Worm (Caenorhabditis elegans) whole organism, young adult: ENCODE measurements around the gene C34C6.9.

Experiments
- B0019.2 ChIP-seq: fragments of 200-800 bp; sonication (Bioruptor generic); conservative IDR thresholded peaks from 2 replicates; pipeline ENCODE4 v1.3.6; 2022; ENCODE audit warnings: missing genetic modification reagents, missing genetic modification characterization, missing compliant biosample characterization
- B0336.3 ChIP-seq: fragments of 200-800 bp; sonication (Bioruptor generic); IDR thresholded peaks from 2 replicates; pipeline ENCODE4 v1.3.6; 2022; ENCODE audit warnings: missing genetic modification characterization, missing compliant biosample characterization
- C17E4.6 ChIP-seq: fragments of 200-800 bp; sonication (Bioruptor generic); IDR thresholded peaks from 2 replicates; pipeline ENCODE4 v1.3.6; 2022; ENCODE audit warnings: missing genetic modification reagents, missing genetic modification characterization, missing compliant biosample characterization
- D2030.7 ChIP-seq: fragments of 200-800 bp; sonication (Bioruptor generic); IDR thresholded peaks from 2 replicates; pipeline ENCODE4 v1.3.6; 2022; ENCODE audit warnings: missing genetic modification reagents, missing genetic modification characterization, missing compliant biosample characterization
- F10E7.11 ChIP-seq: sonication (generic microtip); optimal IDR thresholded peaks from 2 replicates; lab custom pipeline; 2017; ENCODE audit warnings: mild to moderate bottlenecking, missing genetic modification characterization, moderate library complexity, missing compliant biosample characterization
- F23B12.7 ChIP-seq: sonication (generic microtip); optimal IDR thresholded peaks from 2 replicates; lab custom pipeline; 2017; ENCODE audit warnings: missing genetic modification characterization, mild to moderate bottlenecking, missing compliant biosample characterization, antibody characterized with exemption, moderate library complexity; ENCODE audit not compliant: insufficient read depth
- F33H1.4 ChIP-seq: fragments of 200-800 bp; sonication (Bioruptor generic); IDR thresholded peaks from 2 replicates; pipeline ENCODE4 v1.3.6; 2022; ENCODE audit warnings: missing genetic modification reagents, missing genetic modification characterization, missing compliant biosample characterization
- Y53F4B.3 ChIP-seq: fragments of 200-800 bp; sonication (Bioruptor generic); IDR thresholded peaks from 2 replicates; pipeline ENCODE4 v1.3.6; 2022; ENCODE audit warnings: missing genetic modification reagents, missing genetic modification characterization, missing compliant biosample characterization
- ZK185.1 ChIP-seq: sonication (generic microtip); optimal IDR thresholded peaks from 2 replicates; lab custom pipeline; 2016; ENCODE audit warnings: mild to moderate bottlenecking, missing genetic modification characterization, missing compliant biosample characterization; ENCODE audit not compliant: poor library complexity, severe bottlenecking
- akir-1 ChIP-seq: fragments of 200-800 bp; sonication (Bioruptor generic); optimal IDR thresholded peaks from 2 replicates; lab custom pipeline; 2018; ENCODE audit warnings: mild to moderate bottlenecking, missing genetic modification characterization, moderate library complexity, missing compliant biosample characterization
- atf-7 ChIP-seq: sonication (generic microtip); optimal IDR thresholded peaks from 2 replicates; lab custom pipeline; 2017; ENCODE audit warnings: mild to moderate bottlenecking, missing genetic modification characterization, missing compliant biosample characterization
- attf-3 ChIP-seq: fragments of 200-800 bp; sonication (Bioruptor generic); conservative IDR thresholded peaks from 2 replicates; pipeline ENCODE4 v1.3.6; 2022; ENCODE audit warnings: missing genetic modification reagents, missing genetic modification characterization, missing compliant biosample characterization
- cebp-2 ChIP-seq: fragments of 200-800 bp; sonication (Bioruptor generic); IDR thresholded peaks from 2 replicates; pipeline ENCODE4 v1.3.6; 2022; ENCODE audit warnings: missing genetic modification characterization, missing compliant biosample characterization
- ceh-27 ChIP-seq: fragments of 200-800 bp; sonication (Bioruptor generic); optimal IDR thresholded peaks from 2 replicates; lab custom pipeline; 2018; ENCODE audit warnings: mild to moderate bottlenecking, missing genetic modification characterization, moderate library complexity, missing compliant biosample characterization
- ceh-58 ChIP-seq: fragments of 200-800 bp; sonication (Bioruptor generic); IDR thresholded peaks from 2 replicates; pipeline ENCODE4 v1.3.6; 2022; ENCODE audit warnings: missing genetic modification characterization, missing compliant biosample characterization
- dpl-1 ChIP-seq: fragments of 150-350 bp; optimal IDR thresholded peaks from 2 replicates; lab custom pipeline; 2014; ENCODE audit warnings: missing biosample characterization, missing genetic modification reagents, missing genetic modification characterization
- efl-1 ChIP-seq: fragments of 150-350 bp; optimal IDR thresholded peaks from 2 replicates; lab custom pipeline; 2014; ENCODE audit warnings: missing biosample characterization, missing genetic modification reagents, missing genetic modification characterization
- egl-44 ChIP-seq: fragments of 200-800 bp; sonication (Bioruptor generic); IDR thresholded peaks from 2 replicates; pipeline ENCODE4 v1.3.6; 2022; ENCODE audit warnings: missing genetic modification reagents, missing genetic modification characterization, missing compliant biosample characterization
- hlh-12 ChIP-seq: sonication (generic microtip); optimal IDR thresholded peaks from 2 replicates; lab custom pipeline; 2016; ENCODE audit warnings: missing genetic modification characterization, missing compliant biosample characterization
- hmg-1.2 ChIP-seq: fragments of 200-800 bp; sonication (Bioruptor generic); IDR thresholded peaks from 2 replicates; pipeline ENCODE4 v1.3.6; 2022; ENCODE audit warnings: missing genetic modification reagents, missing genetic modification characterization, missing compliant biosample characterization
- lag-1 ChIP-seq: fragments of 200-800 bp; sonication (Bioruptor generic); IDR thresholded peaks from 2 replicates; pipeline ENCODE4 v1.3.6; 2022; ENCODE audit warnings: missing genetic modification reagents, missing genetic modification characterization, missing compliant biosample characterization
- let-526 ChIP-seq: fragments of 200-800 bp; sonication (Bioruptor generic); IDR thresholded peaks from 2 replicates; pipeline ENCODE4 v1.3.6; 2022; ENCODE audit warnings: missing genetic modification reagents, missing genetic modification characterization, missing compliant biosample characterization
- lin-40 ChIP-seq: sonication (generic microtip); optimal IDR thresholded peaks from 2 replicates; lab custom pipeline; 2016; ENCODE audit warnings: missing genetic modification characterization, mild to moderate bottlenecking, missing compliant biosample characterization, missing genotype, missing genetic modification reagents
- lsy-27 ChIP-seq: sonication (generic microtip); optimal IDR thresholded peaks from 2 replicates; lab custom pipeline; 2017; ENCODE audit warnings: missing genetic modification characterization, mild to moderate bottlenecking, missing compliant biosample characterization, antibody characterized with exemption, missing genotype, borderline replicate concordance; ENCODE audit not compliant: insufficient read depth
- madf-8 ChIP-seq: fragments of 200-800 bp; sonication (Bioruptor generic); conservative IDR thresholded peaks from 2 replicates; pipeline ENCODE4 v1.3.6; 2022; ENCODE audit warnings: missing genetic modification reagents, missing genetic modification characterization, missing compliant biosample characterization
- mcd-1 ChIP-seq: fragments of 200-800 bp; sonication (Bioruptor generic); IDR thresholded peaks from 2 replicates; pipeline ENCODE4 v1.3.6; 2022; ENCODE audit warnings: missing genetic modification reagents, missing genetic modification characterization, missing compliant biosample characterization
- nhr-80 ChIP-seq: sonication (generic microtip); optimal IDR thresholded peaks from 2 replicates; lab custom pipeline; 2016; ENCODE audit warnings: missing genetic modification characterization, missing compliant biosample characterization
- rcor-1 ChIP-seq: fragments of 200-800 bp; sonication (Bioruptor generic); IDR thresholded peaks from 2 replicates; pipeline ENCODE4 v1.3.6; 2022; ENCODE audit warnings: missing genetic modification reagents, missing genetic modification characterization, missing compliant biosample characterization
- rec-8 ChIP-seq, 2 experiments: sonication (generic microtip); optimal IDR thresholded peaks; 2 replicates each; lab custom pipeline; 2016; ENCODE audit warnings: mild to moderate bottlenecking in 2 of 2, missing genetic modification characterization in 2 of 2, missing genetic modification reagents in 2 of 2, missing genotype in 2 of 2, missing biosample characterization in 1 of 2, missing compliant biosample characterization in 1 of 2, moderate library complexity in 1 of 2
- somi-1 ChIP-seq: fragments of 200-800 bp; sonication (Bioruptor generic); optimal IDR thresholded peaks from 2 replicates; lab custom pipeline; 2018; ENCODE audit warnings: mild to moderate bottlenecking, missing genetic modification characterization, missing compliant biosample characterization
- sptf-2 ChIP-seq: fragments of 200-800 bp; sonication (Bioruptor generic); optimal IDR thresholded peaks from 2 replicates; lab custom pipeline; 2018; ENCODE audit warnings: mild to moderate bottlenecking, missing genetic modification characterization, missing compliant biosample characterization
- unc-62 ChIP-seq: fragments of 150-350 bp; optimal IDR thresholded peaks from 2 replicates; lab custom pipeline; 2014; ENCODE audit warnings: missing biosample characterization, missing genetic modification reagents, missing genetic modification characterization
- zfh-2 ChIP-seq: fragments of 200-800 bp; sonication (Bioruptor generic); conservative IDR thresholded peaks from 2 replicates; pipeline ENCODE4 v1.3.6; 2022; ENCODE audit warnings: missing genetic modification reagents, missing genetic modification characterization, missing compliant biosample characterization

Gene C34C6.9

ce11 chrII:8685623-8686022 is at the start of gene C34C6.9:
Gene C34C6.9 (plus strand): TSS chrII:8685923.
- TF ChIP-seq lag-1 (GFP tag; lab: Robert Waterston, UW): no peak
- TF ChIP-seq unc-62 (GFP tag; lab: Kevin White, UChicago): no peak
- TF ChIP-seq D2030.7 (GFP tag; lab: Robert Waterston, UW): no peak
- TF ChIP-seq madf-8: no peak
- TF ChIP-seq F33H1.4 (GFP tag; lab: Robert Waterston, UW): no peak
- no peak for TF ChIP-seq akir-1 (GFP tag; lab: Kevin White, UChicago)
- TF ChIP-seq efl-1 (GFP tag; lab: Kevin White, UChicago): no peak
- TF ChIP-seq ZK185.1: no peak
- TF ChIP-seq mcd-1: no peak

ce11 chrII:8637615-8638014 is 48.1 kb upstream of the C34C6.9 start, which contains the start of gene vab-9:
Gene vab-9 (minus strand): TSS chrII:8637715.
- TF ChIP-seq egl-44 (GFP tag; lab: Robert Waterston, UW): no peak
- TF ChIP-seq F10E7.11 (tag; lab: Kevin White, UChicago): no peak
- no peak for TF ChIP-seq B0019.2 (GFP tag; lab: Robert Waterston, UW)
- no peak for TF ChIP-seq atf-7 (tag; lab: Kevin White, UChicago)
- TF ChIP-seq rcor-1 (GFP tag; lab: Robert Waterston, UW): no peak
- no peak for TF ChIP-seq dpl-1 (GFP tag; lab: Kevin White, UChicago)
- no peak for TF ChIP-seq nhr-80
- TF ChIP-seq cebp-2: no peak
- no peak for TF ChIP-seq attf-3 (GFP tag; lab: Robert Waterston, UW)
- no peak for TF ChIP-seq rec-8 (tag; optimal IDR thresholded peaks at IDR 0.05; lab: Kevin White, UChicago)
- TF ChIP-seq C17E4.6 (GFP tag; lab: Robert Waterston, UW): no peak
- no peak for TF ChIP-seq B0336.3 (GFP tag; lab: Robert Waterston, UW)
- TF ChIP-seq D2030.7 (GFP tag; lab: Robert Waterston, UW): no peak
- no peak for TF ChIP-seq lsy-27 (tag; lab: Kevin White, UChicago)
- TF ChIP-seq F23B12.7 (tag; lab: Kevin White, UChicago): no peak
- TF ChIP-seq Y53F4B.3 (GFP tag; lab: Robert Waterston, UW): no peak
- TF ChIP-seq, all 124 proteins: peak for 0

DNA sequence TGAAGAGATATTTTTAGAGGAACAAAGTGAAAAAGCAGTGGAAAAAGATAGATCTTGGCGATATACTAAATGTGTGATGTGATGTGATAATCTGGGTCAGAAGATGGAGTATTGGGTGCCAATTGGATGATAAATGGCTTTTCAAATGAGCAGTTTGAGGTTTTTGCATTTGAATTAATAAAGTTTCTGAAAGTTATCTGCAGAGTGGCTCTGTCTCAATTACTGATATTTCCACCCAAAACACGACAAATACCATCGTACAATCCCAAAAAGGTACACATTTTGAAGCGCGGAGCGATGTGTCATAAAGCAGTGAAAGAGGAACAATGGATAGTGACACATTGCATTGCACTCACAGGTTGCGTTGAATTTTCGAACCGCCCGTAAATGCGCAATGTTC is 46.2 kb upstream of the C34C6.9 start:
- no peak for TF ChIP-seq let-526 (GFP tag; lab: Robert Waterston, UW)
- no peak for TF ChIP-seq lsy-27 (tag; lab: Kevin White, UChicago)
- TF ChIP-seq lin-40: no peak

DNA sequence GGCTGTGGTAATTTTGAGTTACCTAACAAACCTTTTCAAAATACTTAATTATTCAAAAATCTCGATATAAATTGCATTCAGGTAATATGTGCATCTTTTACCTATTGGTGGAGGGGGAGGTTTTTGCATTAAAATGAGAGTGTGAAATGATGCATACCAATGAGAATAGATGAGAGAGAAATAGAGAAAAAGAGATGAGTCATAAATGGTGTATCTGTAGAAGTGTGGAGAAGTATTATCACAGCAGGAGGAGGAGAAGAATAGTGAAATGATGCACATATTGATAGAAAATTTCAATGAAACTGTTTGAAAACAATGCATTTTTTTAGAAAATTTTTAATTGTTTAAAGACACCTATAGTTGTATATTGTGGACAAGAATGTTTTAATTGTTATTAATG is 45.2 kb upstream of the C34C6.9 start:
- TF ChIP-seq nhr-80 (peak; percentile 13), ceh-27 (GFP tag; lab: Kevin White, UChicago) (no peak), ceh-58 (GFP tag; lab: Robert Waterston, UW) (no peak)

DNA sequence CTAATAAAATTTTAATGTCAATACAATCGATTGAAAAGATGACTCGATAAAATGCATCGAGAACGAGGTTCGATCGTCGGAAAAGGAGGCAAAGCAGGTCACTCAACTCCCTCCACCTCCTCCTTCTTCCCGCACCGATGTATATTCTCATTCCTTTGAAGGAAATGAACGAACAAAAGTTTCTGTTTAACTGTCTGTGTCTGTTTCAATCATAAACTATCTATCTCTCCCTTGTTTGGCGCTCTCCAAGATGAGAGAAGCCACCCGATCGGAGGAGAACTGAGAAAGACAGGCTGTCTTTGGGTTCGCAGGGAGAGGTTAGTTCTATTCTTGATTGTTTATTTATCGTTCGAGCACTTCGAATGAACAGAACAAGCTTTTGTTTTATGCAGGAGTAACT is 44.6 kb upstream of the C34C6.9 start, which contains the start of gene D2085.7:
D2085.7 (plus strand) TSS at position 251 of the 400 bp plus-strand sequence.
- TF ChIP-seq somi-1 (no peak), sptf-2 (GFP tag; lab: Kevin White, UChicago) (no peak), zfh-2 (GFP tag; lab: Robert Waterston, UW) (no peak), hlh-12 (tag; lab: Kevin White, UChicago) (no peak), hmg-1.2 (peak; percentile 28; the same call in 1 of the 2 replicates)
